Fruit fly (Drosophila melanogaster) whole organism, embryonic: ENCODE measurements around the gene CG13086.

Experiments used
- Asciz ChIP-seq: fragments of 200-800 bp; sonication (Bioruptor generic); optimal IDR thresholded peaks from 2 replicates; lab custom pipeline; 2017; ENCODE audit warnings: missing biosample characterization, mild to moderate bottlenecking, missing genetic modification characterization, missing genetic modification reagents
- CG10321 ChIP-seq: fragments of 200-800 bp; sonication (Bioruptor generic); IDR thresholded peaks from 2 replicates; pipeline ENCODE4 v1.3.6; 2022; ENCODE audit warnings: missing biosample characterization, missing genetic modification characterization
- CG10979 ChIP-seq: fragments of 200-800 bp; sonication (Bioruptor generic); optimal IDR thresholded peaks from 2 replicates; lab custom pipeline; 2018; ENCODE audit warnings: missing biosample characterization, mild to moderate bottlenecking, missing genetic modification characterization, moderate library complexity
- CG13775 ChIP-seq: fragments of 200-800 bp; sonication (Bioruptor generic); optimal IDR thresholded peaks from 3 replicates; lab custom pipeline; 2017; ENCODE audit warnings: missing biosample characterization, mild to moderate bottlenecking, missing genetic modification characterization
- CG14710 ChIP-seq: fragments of 200-800 bp; sonication (Bioruptor generic); optimal IDR thresholded peaks from 3 replicates; lab custom pipeline; 2019; ENCODE audit warnings: missing biosample characterization, mild to moderate bottlenecking, missing genetic modification characterization, moderate library complexity
- CG15011 ChIP-seq: fragments of 200-800 bp; sonication (Bioruptor generic); optimal IDR thresholded peaks from 3 replicates; lab custom pipeline; 2018; ENCODE audit warnings: missing biosample characterization, mild to moderate bottlenecking, missing genetic modification characterization
- CG15514 ChIP-seq: fragments of 200-800 bp; sonication (Bioruptor generic); optimal IDR thresholded peaks from 3 replicates; lab custom pipeline; 2017; ENCODE audit warnings: missing biosample characterization, missing genetic modification characterization, mild to moderate bottlenecking, moderate library complexity, missing genetic modification reagents
- CG17361 ChIP-seq: fragments of 200-800 bp; sonication (Bioruptor generic); IDR thresholded peaks from 3 replicates; pipeline ENCODE4 v1.3.6; 2022; ENCODE audit warnings: missing biosample characterization, missing genetic modification characterization
- CG17612 ChIP-seq: fragments of 200-800 bp; sonication (Bioruptor generic); IDR thresholded peaks from 2 replicates; pipeline ENCODE4 v1.3.6; 2022; ENCODE audit warnings: missing biosample characterization, missing genetic modification characterization
- CG18262 ChIP-seq: fragments of 200-800 bp; optimal IDR thresholded peaks from 3 replicates; lab custom pipeline; 2019; ENCODE audit warnings: missing biosample characterization, mild to moderate bottlenecking, missing genetic modification characterization, moderate library complexity
- CG2875 ChIP-seq: fragments of 200-800 bp; sonication (Bioruptor generic); optimal IDR thresholded peaks from 2 replicates; lab custom pipeline; 2017; ENCODE audit warnings: missing biosample characterization, mild to moderate bottlenecking, missing genetic modification characterization, missing genetic modification reagents
- CG31441 ChIP-seq: fragments of 200-800 bp; sonication (Bioruptor generic); IDR thresholded peaks from 2 replicates; pipeline ENCODE4 v1.3.6; 2022; ENCODE audit warnings: missing biosample characterization, missing genetic modification characterization
- CG3847 ChIP-seq: fragments of 200-800 bp; sonication (Bioruptor generic); IDR thresholded peaks from 2 replicates; pipeline ENCODE4 v1.3.6; 2022; ENCODE audit warnings: missing biosample characterization, missing genetic modification characterization
- CG4328 ChIP-seq: fragments of 200-800 bp; sonication (Bioruptor generic); optimal IDR thresholded peaks from 3 replicates; lab custom pipeline; 2017; ENCODE audit warnings: missing biosample characterization, missing genetic modification reagents, missing genetic modification characterization
- CG4360 ChIP-seq: fragments of 200-800 bp; sonication (Bioruptor generic); IDR thresholded peaks from 2 replicates; pipeline ENCODE4 v1.3.6; 2022; ENCODE audit warnings: missing biosample characterization, missing genetic modification characterization
- CG6854 ChIP-seq: fragments of 200-800 bp; sonication (Bioruptor generic); optimal IDR thresholded peaks from 3 replicates; lab custom pipeline; 2017; ENCODE audit warnings: missing biosample characterization, mild to moderate bottlenecking, missing genetic modification characterization
- CG7372 ChIP-seq: fragments of 200-800 bp; sonication (Bioruptor generic); IDR thresholded peaks from 2 replicates; pipeline ENCODE4 v1.3.6; 2022; ENCODE audit warnings: missing biosample characterization, missing genetic modification characterization
- CG8388 ChIP-seq: fragments of 200-800 bp; sonication (Bioruptor generic); optimal IDR thresholded peaks from 2 replicates; lab custom pipeline; 2019; ENCODE audit warnings: missing biosample characterization, mild to moderate bottlenecking, missing genetic modification characterization, moderate library complexity
- CG9609 ChIP-seq: fragments of 200-800 bp; sonication (Bioruptor generic); optimal IDR thresholded peaks from 3 replicates; lab custom pipeline; 2016; ENCODE audit warnings: missing biosample characterization, missing genetic modification characterization
- Camta ChIP-seq: fragments of 200-800 bp; sonication (Bioruptor generic); optimal IDR thresholded peaks from 2 replicates; lab custom pipeline; 2016; ENCODE audit warnings: missing biosample characterization, missing genetic modification characterization
- Dek ChIP-seq: fragments of 200-800 bp; sonication (Bioruptor generic); optimal IDR thresholded peaks from 3 replicates; lab custom pipeline; 2019; ENCODE audit warnings: missing biosample characterization, mild to moderate bottlenecking, missing genetic modification characterization, moderate library complexity
- Elba2 ChIP-seq: fragments of 200-800 bp; sonication (Bioruptor generic); optimal IDR thresholded peaks from 3 replicates; lab custom pipeline; 2016; ENCODE audit warnings: missing biosample characterization, missing genetic modification characterization
- HLH4C ChIP-seq: fragments of 200-800 bp; sonication (Bioruptor generic); IDR thresholded peaks from 3 replicates; pipeline ENCODE4 v1.3.6; 2022; ENCODE audit warnings: missing biosample characterization, missing genetic modification characterization; ENCODE audit not compliant: partially characterized antibody
- Hey ChIP-seq: fragments of 200-800 bp; sonication (Bioruptor generic); optimal IDR thresholded peaks from 3 replicates; lab custom pipeline; 2018; ENCODE audit warnings: missing biosample characterization, mild to moderate bottlenecking, missing genetic modification characterization
- MBD-R2 ChIP-seq: fragments of 200-800 bp; sonication (Bioruptor generic); IDR thresholded peaks from 2 replicates; pipeline ENCODE4 v1.3.6; 2022; ENCODE audit warnings: missing biosample characterization, missing genetic modification characterization
- Med ChIP-seq: fragments of 200-800 bp; sonication (Bioruptor generic); peaks from one replicate; lab custom pipeline; 2016; ENCODE audit warnings: missing biosample characterization, missing genetic modification characterization, mild to moderate bottlenecking, inconsistent platforms, moderate library complexity
- Ptx1 ChIP-seq: fragments of 200-800 bp; sonication (Bioruptor generic); IDR thresholded peaks from 2 replicates; pipeline ENCODE4 v1.3.6; 2022; ENCODE audit warnings: missing biosample characterization, missing genetic modification characterization
- Six4 ChIP-seq: fragments of 200-800 bp; sonication (Bioruptor generic); optimal IDR thresholded peaks from 2 replicates; lab custom pipeline; 2016; ENCODE audit warnings: missing biosample characterization, missing genetic modification characterization
- Sox102F ChIP-seq: fragments of 200-800 bp; sonication (Bioruptor generic); optimal IDR thresholded peaks from 2 replicates; lab custom pipeline; 2018; ENCODE audit warnings: missing biosample characterization, mild to moderate bottlenecking, missing genetic modification characterization, moderate library complexity
- Ssrp ChIP-seq: fragments of 200-800 bp; sonication (Bioruptor generic); optimal IDR thresholded peaks from 2 replicates; lab custom pipeline; 2018; ENCODE audit warnings: missing biosample characterization, mild to moderate bottlenecking, missing genetic modification characterization, moderate library complexity
- amos ChIP-seq: fragments of 200-800 bp; sonication (Bioruptor generic); IDR thresholded peaks from 2 replicates; pipeline ENCODE4 v1.3.6; 2022; ENCODE audit warnings: missing biosample characterization, missing genetic modification characterization; ENCODE audit not compliant: partially characterized antibody
- az2 ChIP-seq: fragments of 200-800 bp; sonication (Bioruptor generic); optimal IDR thresholded peaks from 3 replicates; lab custom pipeline; 2016; ENCODE audit warnings: missing biosample characterization, missing genetic modification characterization
- bsh ChIP-seq, 2 experiments: fragments of 200-800 bp; sonication (Bioruptor generic); optimal IDR thresholded peaks; 2 replicates each; lab custom pipeline; 2017 to 2018; ENCODE audit warnings: mild to moderate bottlenecking in 2 of 2, missing biosample characterization in 2 of 2, missing genetic modification characterization in 2 of 2, moderate library complexity in 1 of 2
- btn ChIP-seq: fragments of 200-800 bp; sonication (Bioruptor generic); optimal IDR thresholded peaks from 2 replicates; lab custom pipeline; 2016; ENCODE audit warnings: missing biosample characterization, missing genetic modification characterization
- chif ChIP-seq, 2 experiments: fragments of 200-800 bp; sonication (Bioruptor generic); optimal IDR thresholded peaks; 3 replicates each; lab custom pipeline; 2016; ENCODE audit warnings: missing biosample characterization in 2 of 2, missing genetic modification characterization in 2 of 2
- chm ChIP-seq: fragments of 200-800 bp; sonication (Bioruptor generic); IDR thresholded peaks from 2 replicates; pipeline ENCODE4 v1.3.6; 2022; ENCODE audit warnings: missing biosample characterization, missing genetic modification characterization
- dan ChIP-seq: fragments of 200-800 bp; sonication (Bioruptor generic); IDR thresholded peaks from 2 replicates; pipeline ENCODE4 v1.3.6; 2022; ENCODE audit warnings: missing biosample characterization, missing genetic modification characterization
- dmrt99B ChIP-seq: fragments of 200-800 bp; sonication (Bioruptor generic); optimal IDR thresholded peaks from 2 replicates; lab custom pipeline; 2018; ENCODE audit warnings: missing biosample characterization, mild to moderate bottlenecking, missing genetic modification characterization, moderate library complexity
- gem ChIP-seq: fragments of 200-800 bp; sonication (Bioruptor generic); optimal IDR thresholded peaks from 2 replicates; lab custom pipeline; 2019; ENCODE audit warnings: missing biosample characterization, mild to moderate bottlenecking, missing genetic modification characterization, moderate library complexity
- hb ChIP-seq: fragments of 200-800 bp; sonication (Bioruptor generic); IDR thresholded peaks from 3 replicates; pipeline ENCODE4 v1.3.6; 2022; ENCODE audit warnings: missing biosample characterization, missing genetic modification characterization; ENCODE audit not compliant: partially characterized antibody
- hkb ChIP-seq, 2 experiments: fragments of 200-800 bp in 1 of 2; fragments of >200 bp in 1 of 2; sonication (Bioruptor generic) in 1 of 2; IDR thresholded peaks in 1 of 2; optimal IDR thresholded peaks in 1 of 2; 2 replicates each; pipeline versions ENCODE4 v1.3.6 to Lab custom; 2017 to 2022; ENCODE audit warnings: missing biosample characterization in 1 of 2, missing genetic modification characterization in 1 of 2
- jumu ChIP-seq: fragments of 200-800 bp; sonication (Bioruptor generic); optimal IDR thresholded peaks from 3 replicates; lab custom pipeline; 2016; ENCODE audit warnings: missing biosample characterization, missing genetic modification characterization
- lmd ChIP-seq: fragments of 200-800 bp; sonication (Bioruptor generic); IDR thresholded peaks from 2 replicates; pipeline ENCODE4 v1.3.6; 2022; ENCODE audit warnings: missing biosample characterization, missing genetic modification characterization
- ro ChIP-seq: fragments of 200-800 bp; sonication (Bioruptor generic); IDR thresholded peaks from 2 replicates; pipeline ENCODE4 v1.3.6; 2022; ENCODE audit warnings: missing biosample characterization, missing genetic modification characterization
- salm ChIP-seq: fragments of 200-800 bp; sonication (Bioruptor generic); optimal IDR thresholded peaks from 2 replicates; lab custom pipeline; 2018; ENCODE audit warnings: missing biosample characterization, mild to moderate bottlenecking, missing genetic modification characterization
- schlank ChIP-seq: fragments of 200-800 bp; sonication (Bioruptor generic); optimal IDR thresholded peaks from 2 replicates; lab custom pipeline; 2018; ENCODE audit warnings: missing biosample characterization, mild to moderate bottlenecking, missing genetic modification characterization
- shn ChIP-seq: fragments of 200-800 bp; sonication (Bioruptor generic); optimal IDR thresholded peaks from 3 replicates; lab custom pipeline; 2016; ENCODE audit warnings: missing biosample characterization, missing genetic modification characterization
- trh ChIP-seq: fragments of 200-800 bp; sonication (Bioruptor generic); optimal IDR thresholded peaks from 2 replicates; lab custom pipeline; 2016; ENCODE audit warnings: missing biosample characterization, missing genetic modification characterization
- unc-4 ChIP-seq: fragments of 200-800 bp; sonication (Bioruptor generic); IDR thresholded peaks from 2 replicates; pipeline ENCODE4 v1.3.6; 2022; ENCODE audit warnings: missing biosample characterization, missing genetic modification characterization; ENCODE audit not compliant: partially characterized antibody
- vvl ChIP-seq: fragments of 200-800 bp; sonication (Bioruptor generic); IDR thresholded peaks from 2 replicates; pipeline ENCODE4 v1.3.6; 2022; ENCODE audit warnings: missing biosample characterization, missing genetic modification characterization
- wor ChIP-seq: fragments of 200-800 bp; sonication (Bioruptor generic); IDR thresholded peaks from 2 replicates; pipeline ENCODE4 v1.3.6; 2022; ENCODE audit warnings: missing biosample characterization, missing genetic modification characterization

The CG13086 gene

dm6 chr2L:19317778-19318177, 46.4 kb upstream of the CG13086 start (continued):
- TF ChIP-seq unc-4, result no peak
- TF ChIP-seq CG17361, result 0 out of 3 replicates have a peak, but pooled peaks have one; percentile 21
- no peak for TF ChIP-seq dmrt99B
- no peak for TF ChIP-seq CG2875 (GFP tag; lab: Kevin White, UChicago)
- TF ChIP-seq chif (GFP tag; optimal IDR thresholded peaks at IDR 0.05; lab: Kevin White, UChicago), result peak in 1 of 2 experiments; percentile 13
- TF ChIP-seq hkb (optimal IDR thresholded peaks at IDR 0.05; lab: Kevin White, UChicago), result no peak
- no peak for TF ChIP-seq hkb (GFP tag; IDR thresholded peaks at IDR 0.05; lab: Robert Waterston, UW)
- TF ChIP-seq vvl (GFP tag; lab: Robert Waterston, UW), result no peak
- peak; percentile 36 for TF ChIP-seq Sox102F (GFP tag; lab: Kevin White, UChicago)
- peak; percentile 21 for TF ChIP-seq CG8388 (GFP tag; lab: Kevin White, UChicago)
- no peak for TF ChIP-seq CG7372 (GFP tag; lab: Robert Waterston, UW)
- TF ChIP-seq Ptx1 (GFP tag; lab: Robert Waterston, UW), result 0 out of 2 replicates have a peak, but pooled peaks have one; percentile 9
- TF ChIP-seq jumu (GFP tag; lab: Kevin White, UChicago), result no peak
- no peak for TF ChIP-seq HLH4C (GFP tag; lab: Robert Waterston, UW)
- TF ChIP-seq shn (GFP tag; lab: Kevin White, UChicago), result no peak
- no peak for TF ChIP-seq salm (tag; lab: Kevin White, UChicago)
- peak; percentile 29 to 45 for TF ChIP-seq bsh (GFP tag; optimal IDR thresholded peaks at IDR 0.05; lab: Kevin White, UChicago)
- peak; percentile 17 for TF ChIP-seq CG18262 (tag; lab: Kevin White, UChicago)
- TF ChIP-seq CG15011 (GFP tag; lab: Kevin White, UChicago), result no peak
- TF ChIP-seq MBD-R2 (GFP tag; lab: Robert Waterston, UW), result no peak
- no peak for TF ChIP-seq CG3847 (GFP tag; lab: Robert Waterston, UW)
- no peak for TF ChIP-seq btn (GFP tag; lab: Kevin White, UChicago)
- no peak for TF ChIP-seq Dek (tag; lab: Kevin White, UChicago)
- TF ChIP-seq CG14710 (tag; lab: Kevin White, UChicago), result peak; percentile 3
- no peak for TF ChIP-seq lmd
- TF ChIP-seq trh (GFP tag; lab: Kevin White, UChicago), result no peak
- peak; percentile 12 for TF ChIP-seq Ssrp
- TF ChIP-seq Camta, result no peak
- no peak for TF ChIP-seq CG9609 (GFP tag; lab: Kevin White, UChicago)
- no peak for TF ChIP-seq wor (GFP tag; lab: Robert Waterston, UW)
- TF ChIP-seq CG10321, result no peak
- TF ChIP-seq Hey (tag; lab: Kevin White, UChicago), result no peak
- TF ChIP-seq CG13775, result peak; percentile 17
- TF ChIP-seq schlank (tag; lab: Kevin White, UChicago), result no peak
- TF ChIP-seq az2 (GFP tag; lab: Kevin White, UChicago), result peak; percentile 24
- no peak for TF ChIP-seq CG17612 (GFP tag; lab: Robert Waterston, UW)
- peak; percentile 61 for TF ChIP-seq Med
- no peak for TF ChIP-seq amos (GFP tag; lab: Robert Waterston, UW)
- peak; percentile 40 for TF ChIP-seq gem (tag; lab: Kevin White, UChicago)
- no peak for TF ChIP-seq CG15514 (GFP tag; lab: Kevin White, UChicago)
- peak; percentile 48 for TF ChIP-seq CG10979
- no peak for TF ChIP-seq Six4 (GFP tag; lab: Kevin White, UChicago)
- no peak for TF ChIP-seq Asciz
- TF ChIP-seq dan (GFP tag; lab: Robert Waterston, UW), result no peak
- TF ChIP-seq CG4360, result no peak
- TF ChIP-seq hb (GFP tag; lab: Robert Waterston, UW), result no peak
- no peak for TF ChIP-seq CG6854 (GFP tag; lab: Kevin White, UChicago)
- TF ChIP-seq CG4328 (GFP tag; lab: Kevin White, UChicago), result no peak
- TF ChIP-seq ro (GFP tag; lab: Robert Waterston, UW), result no peak
- TF ChIP-seq CG31441, result 0 out of 2 replicates have a peak, but pooled peaks have one; percentile 14
- no peak for TF ChIP-seq Elba2 (GFP tag; lab: Kevin White, UChicago)
- TF ChIP-seq chm (GFP tag; lab: Robert Waterston, UW), result no peak
